Worm (Caenorhabditis elegans): ENCODE measurements around the gene osta-3.
A peak's percentile ranks its signal among the peaks of the same experiment; 100 is the strongest.

Gene osta-3

ce11 chrII:14856922-14857321 is 44.6 kb downstream of the osta-3 start, which contains the start of gene rbm-28:
Gene rbm-28, plus strand, starts transcription at chrII:14857259.
- TF ChIP-seq C34F6.9 (tag; optimal IDR thresholded peaks at IDR 0.05) (peak; percentile 31), gmeb-1 (tag; optimal IDR thresholded peaks at IDR 0.05) (peak; percentile 85), sma-3 (GFP tag; optimal IDR thresholded peaks at IDR 0.05) (peak; percentile 19), nhr-6 (tag; optimal IDR thresholded peaks at IDR 0.05) (no peak), lsy-2 (tag; optimal IDR thresholded peaks at IDR 0.05) (peak in 1 of 2 experiments; percentile 55), nhr-12 (tag; optimal IDR thresholded peaks at IDR 0.05) (no peak)

All from whole organism, L2 larva.